Fruit fly (Drosophila melanogaster): ENCODE results near the gene Hel89B.

DNA sequence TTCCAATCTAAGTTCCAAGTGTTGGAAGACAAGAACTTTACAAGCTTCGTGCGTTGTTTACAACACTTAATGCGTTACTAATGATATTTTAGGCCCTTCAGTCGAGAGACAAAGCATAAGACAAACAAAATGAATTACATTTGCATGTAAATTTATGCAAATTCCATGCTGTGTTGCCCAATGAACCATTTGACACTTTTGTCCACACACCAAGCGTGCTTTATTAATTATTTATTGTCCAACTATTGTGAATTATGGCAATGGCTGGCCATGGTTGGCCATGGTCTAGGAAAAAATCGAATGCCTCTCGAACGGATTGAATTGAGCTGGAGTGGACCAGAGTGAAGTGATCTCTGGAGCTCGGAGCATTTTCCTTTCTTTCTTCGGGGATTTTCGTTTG is 45.0 kb upstream of the Hel89B start:
- TF ChIP-seq CG4496 (GFP tag; IDR thresholded peaks at IDR 0.05) (no peak), CG32121 (GFP tag; IDR thresholded peaks at IDR 0.05) (no peak), CG9948 (tag; optimal IDR thresholded peaks at IDR 0.05) (no peak), CG15710 (tag; optimal IDR thresholded peaks at IDR 0.05) (no peak), D1 (tag; optimal IDR thresholded peaks at IDR 0.05) (no peak), Ets98B (GFP tag; IDR thresholded peaks at IDR 0.05) (no peak), Pif1B (GFP tag; optimal IDR thresholded peaks at IDR 0.05) (no peak), rn (GFP tag; IDR thresholded peaks at IDR 0.05) (no peak), CG12605 (GFP tag; IDR thresholded peaks at IDR 0.05) (no peak), CG8159 (tag; optimal IDR thresholded peaks at IDR 0.05) (no peak), gl (tag; optimal IDR thresholded peaks at IDR 0.05) (no peak), CG34367 (tag; optimal IDR thresholded peaks at IDR 0.05) (no peak), EcR (GFP tag; optimal IDR thresholded peaks at IDR 0.05) (no peak)

Measured in whole organism, pupa.